Worm (Caenorhabditis elegans) whole organism, mixed stage, embryonic: ENCODE data around the gene C46F2.1.

ENCODE experiments used
- bed-3 ChIP-seq: fragments of 200-800 bp; sonication (Bioruptor generic); optimal IDR thresholded peaks from 3 replicates; lab custom pipeline; 2018; ENCODE audit warnings: mild to moderate bottlenecking, missing genetic modification characterization, moderate library complexity, missing compliant biosample characterization
- nhr-76 ChIP-seq: sonication (generic microtip); optimal IDR thresholded peaks from 2 replicates; lab custom pipeline; 2017; ENCODE audit warnings: missing biosample characterization, missing genetic modification characterization
- unc-120 ChIP-seq: sonication (generic microtip); optimal IDR thresholded peaks from 2 replicates; lab custom pipeline; 2017; ENCODE audit warnings: missing genetic modification characterization, missing compliant biosample characterization; ENCODE audit not compliant: poor library complexity, severe bottlenecking

- TF ChIP-seq unc-120 (tag; lab: Kevin White, UChicago) (no peak), bed-3 (no peak), nhr-76 (tag; lab: Kevin White, UChicago) (no peak)
Observed at ce11 chrX:8089916-8090315, 12.1 kb downstream of the C46F2.1 start.
